Worm (Caenorhabditis elegans): ENCODE measurements around the gene F45D3.3.

- TF ChIP-seq ZK546.5 (tag; optimal IDR thresholded peaks at IDR 0.05) (no peak), nhr-28 (tag; optimal IDR thresholded peaks at IDR 0.05) (no peak), unc-62 (GFP tag; optimal IDR thresholded peaks at IDR 0.05 in 1 of 2) (peak in 1 of 2 experiments; percentile 98), unc-62 (tag; optimal IDR thresholded peaks at IDR 0.05) (no peak), hlh-11 (tag; optimal IDR thresholded peaks at IDR 0.05) (peak; percentile 56), lin-39 (tag; optimal IDR thresholded peaks at IDR 0.05) (no peak), unc-39 (tag; optimal IDR thresholded peaks at IDR 0.05) (no peak), zip-11 (GFP tag; IDR thresholded peaks at IDR 0.05) (no peak), fos-1 (tag; optimal IDR thresholded peaks at IDR 0.05) (no peak), snpc-4 (tag; optimal IDR thresholded peaks at IDR 0.05) (no peak), nhr-25 (tag; optimal IDR thresholded peaks at IDR 0.05; ENCODE audit: borderline replicate concordance, insufficient read depth) (peak; percentile 72), nhr-6 (tag; optimal IDR thresholded peaks at IDR 0.05) (no peak), fkh-10 (GFP tag; optimal IDR thresholded peaks at IDR 0.05) (no peak), nhr-76 (tag; optimal IDR thresholded peaks at IDR 0.05) (no peak)
Measured at ce11 chrV:12533635-12534150, 16.5 kb downstream of the F45D3.3 start.

Data from whole organism, L4 larva.